Worm (Caenorhabditis elegans) whole organism, young adult: ENCODE results near the gene ncam-1.
A peak's percentile ranks its signal among the peaks of the same experiment; 100 is the strongest.

Experiments used
- B0261.1 ChIP-seq: sonication (generic microtip); optimal IDR thresholded peaks from 2 replicates; lab custom pipeline; 2016; ENCODE audit warnings: mild to moderate bottlenecking, missing genetic modification characterization, moderate library complexity, missing compliant biosample characterization
- C06A6.2 ChIP-seq: fragments of 200-800 bp; sonication (Bioruptor generic); conservative IDR thresholded peaks from 2 replicates; pipeline ENCODE4 v1.3.6; 2022; ENCODE audit warnings: missing genetic modification characterization, missing compliant biosample characterization
- F37B4.10 ChIP-seq: fragments of 200-800 bp; sonication (Bioruptor generic); IDR thresholded peaks from 2 replicates; pipeline ENCODE4 v1.3.6; 2022; ENCODE audit warnings: missing genetic modification characterization, missing compliant biosample characterization
- K12H6.12 ChIP-seq: fragments of 200-800 bp; sonication (Bioruptor generic); optimal IDR thresholded peaks from 2 replicates; lab custom pipeline; 2018; ENCODE audit warnings: mild to moderate bottlenecking, missing genetic modification characterization, missing compliant biosample characterization
- T07F8.4 ChIP-seq: sonication (generic microtip); optimal IDR thresholded peaks from 2 replicates; lab custom pipeline; 2016; ENCODE audit warnings: mild to moderate bottlenecking, missing genetic modification characterization, moderate library complexity, missing compliant biosample characterization
- Y53G8AR.9 ChIP-seq: fragments of 200-800 bp; sonication (Bioruptor generic); conservative IDR thresholded peaks from 2 replicates; pipeline ENCODE4 v1.3.6; 2022; ENCODE audit warnings: missing genetic modification reagents, missing genetic modification characterization, missing compliant biosample characterization
- ZK185.1 ChIP-seq: sonication (generic microtip); optimal IDR thresholded peaks from 2 replicates; lab custom pipeline; 2016; ENCODE audit warnings: mild to moderate bottlenecking, missing genetic modification characterization, missing compliant biosample characterization; ENCODE audit not compliant: poor library complexity, severe bottlenecking
- aptf-3 ChIP-seq: fragments of 200-800 bp; sonication (Bioruptor generic); IDR thresholded peaks from 2 replicates; pipeline ENCODE4 v1.3.6; 2022; ENCODE audit warnings: missing genetic modification characterization, missing compliant biosample characterization
- bed-2 ChIP-seq: fragments of 200-800 bp; sonication (Bioruptor generic); IDR thresholded peaks from 2 replicates; pipeline ENCODE4 v1.3.6; 2022; ENCODE audit warnings: missing genetic modification reagents, missing genetic modification characterization, missing compliant biosample characterization
- cebp-1 ChIP-seq, 2 experiments: fragments of 200-800 bp in 1 of 2; sonication (Bioruptor generic) in 1 of 2; sonication (generic microtip) in 1 of 2; IDR thresholded peaks in 1 of 2; optimal IDR thresholded peaks in 1 of 2; 2 replicates each; pipeline versions ENCODE4 v1.3.6 to Lab custom; 2017 to 2022; ENCODE audit warnings: missing compliant biosample characterization in 2 of 2, missing genetic modification characterization in 2 of 2, mild to moderate bottlenecking in 1 of 2, missing genetic modification reagents in 1 of 2, moderate library complexity in 1 of 2
- ceh-40 ChIP-seq: fragments of 200-800 bp; sonication (Bioruptor generic); IDR thresholded peaks from 2 replicates; pipeline ENCODE4 v1.3.6; 2022; ENCODE audit warnings: missing genetic modification characterization, missing compliant biosample characterization
- ceh-79 ChIP-seq: sonication (generic microtip); optimal IDR thresholded peaks from 2 replicates; lab custom pipeline; 2017; ENCODE audit warnings: mild to moderate bottlenecking, missing genetic modification characterization, missing compliant biosample characterization
- ceh-91 ChIP-seq: fragments of 200-800 bp; sonication (Bioruptor generic); IDR thresholded peaks from 2 replicates; pipeline ENCODE4 v1.3.6; 2022; ENCODE audit warnings: missing genetic modification reagents, missing genetic modification characterization, missing compliant biosample characterization
- ekl-4 ChIP-seq: fragments of 200-800 bp; sonication (Bioruptor generic); IDR thresholded peaks from 2 replicates; pipeline ENCODE4 v1.3.6; 2022; ENCODE audit warnings: missing genetic modification reagents, missing genetic modification characterization, missing compliant biosample characterization
- gei-17 ChIP-seq: fragments of 200-800 bp; sonication (Bioruptor generic); optimal IDR thresholded peaks from 2 replicates; lab custom pipeline; 2018; ENCODE audit warnings: mild to moderate bottlenecking, missing genetic modification characterization, missing compliant biosample characterization
- hlh-12 ChIP-seq: sonication (generic microtip); optimal IDR thresholded peaks from 2 replicates; lab custom pipeline; 2016; ENCODE audit warnings: missing genetic modification characterization, missing compliant biosample characterization
- hlh-26 ChIP-seq: fragments of 200-800 bp; sonication (Bioruptor generic); conservative IDR thresholded peaks from 2 replicates; pipeline ENCODE4 v1.3.6; 2022; ENCODE audit warnings: missing genetic modification reagents, missing genetic modification characterization, missing compliant biosample characterization
- hmg-1.2 ChIP-seq: fragments of 200-800 bp; sonication (Bioruptor generic); IDR thresholded peaks from 2 replicates; pipeline ENCODE4 v1.3.6; 2022; ENCODE audit warnings: missing genetic modification reagents, missing genetic modification characterization, missing compliant biosample characterization
- lag-1 ChIP-seq: fragments of 200-800 bp; sonication (Bioruptor generic); IDR thresholded peaks from 2 replicates; pipeline ENCODE4 v1.3.6; 2022; ENCODE audit warnings: missing genetic modification reagents, missing genetic modification characterization, missing compliant biosample characterization
- let-607 ChIP-seq, 2 experiments: fragments of 200-800 bp in 1 of 2; sonication (Bioruptor generic) in 1 of 2; sonication (generic microtip) in 1 of 2; optimal IDR thresholded peaks; 2 replicates each; lab custom pipeline; 2016 to 2018; ENCODE audit warnings: mild to moderate bottlenecking in 2 of 2, missing compliant biosample characterization in 2 of 2, missing genetic modification characterization in 2 of 2, moderate library complexity in 2 of 2, missing genotype in 1 of 2
- lin-35 ChIP-seq, 3 experiments: fragments of 150-350 bp in 2 of 3; sonication (generic microtip) in 1 of 3; optimal IDR thresholded peaks; 2 replicates each; lab custom pipeline; 2014 to 2018; ENCODE audit warnings: missing biosample characterization in 3 of 3, missing genetic modification characterization in 3 of 3, missing genetic modification reagents in 3 of 3
- lsy-27 ChIP-seq: sonication (generic microtip); optimal IDR thresholded peaks from 2 replicates; lab custom pipeline; 2017; ENCODE audit warnings: missing genetic modification characterization, mild to moderate bottlenecking, missing compliant biosample characterization, antibody characterized with exemption, missing genotype, borderline replicate concordance; ENCODE audit not compliant: insufficient read depth
- mel-28 ChIP-seq: sonication (generic microtip); optimal IDR thresholded peaks from 2 replicates; lab custom pipeline; 2016; ENCODE audit warnings: borderline replicate concordance, mild to moderate bottlenecking, missing genetic modification characterization, missing compliant biosample characterization
- mxl-1 ChIP-seq: sonication (generic microtip); optimal IDR thresholded peaks from 2 replicates; lab custom pipeline; 2016; ENCODE audit warnings: missing genetic modification characterization, missing compliant biosample characterization
- nfya-1 ChIP-seq: sonication (generic microtip); optimal IDR thresholded peaks from 2 replicates; lab custom pipeline; 2017; ENCODE audit warnings: antibody characterized with exemption, missing compliant biosample characterization, missing genetic modification characterization, borderline replicate concordance; ENCODE audit not compliant: insufficient read depth
- nhr-80 ChIP-seq: sonication (generic microtip); optimal IDR thresholded peaks from 2 replicates; lab custom pipeline; 2016; ENCODE audit warnings: missing genetic modification characterization, missing compliant biosample characterization
- nhr-90 ChIP-seq: sonication (generic microtip); optimal IDR thresholded peaks from 2 replicates; lab custom pipeline; 2016; ENCODE audit warnings: missing genotype, mild to moderate bottlenecking, missing genetic modification characterization, missing compliant biosample characterization
- rpc-1 ChIP-seq, 2 experiments: fragments of 150-350 bp in 1 of 2; sonication (generic microtip) in 1 of 2; optimal IDR thresholded peaks; 2 replicates each; lab custom pipeline; 2014 to 2018; ENCODE audit warnings: missing biosample characterization in 1 of 2, missing genetic modification characterization in 1 of 2, missing genetic modification reagents in 1 of 2, missing genotype in 1 of 2
- sdz-38 ChIP-seq: sonication (generic microtip); optimal IDR thresholded peaks from 2 replicates; lab custom pipeline; 2016; ENCODE audit warnings: missing genotype, missing genetic modification characterization, missing compliant biosample characterization
- snpc-1.1 ChIP-seq: sonication (generic microtip); optimal IDR thresholded peaks from 2 replicates; lab custom pipeline; 2017; ENCODE audit warnings: missing genetic modification characterization, mild to moderate bottlenecking, missing compliant biosample characterization, antibody characterized with exemption, moderate library complexity, missing genotype, missing genetic modification reagents; ENCODE audit not compliant: insufficient read depth
- snpc-4 ChIP-seq, 5 experiments: fragments of 150-350 bp in 1 of 5; sonication (generic microtip) in 4 of 5; optimal IDR thresholded peaks; 2 replicates each; lab custom pipeline; 2014 to 2018; ENCODE audit warnings: missing genetic modification characterization in 5 of 5, missing biosample characterization in 3 of 5, antibody characterized with exemption in 2 of 5, mild to moderate bottlenecking in 2 of 5, missing compliant biosample characterization in 2 of 5, missing genotype in 2 of 5, moderate library complexity in 2 of 5, missing genetic modification reagents in 1 of 5
- somi-1 ChIP-seq: fragments of 200-800 bp; sonication (Bioruptor generic); optimal IDR thresholded peaks from 2 replicates; lab custom pipeline; 2018; ENCODE audit warnings: mild to moderate bottlenecking, missing genetic modification characterization, missing compliant biosample characterization
- ztf-18 ChIP-seq: sonication (generic microtip); optimal IDR thresholded peaks from 2 replicates; lab custom pipeline; 2016; ENCODE audit warnings: missing genotype, mild to moderate bottlenecking, missing genetic modification characterization, missing compliant biosample characterization
- ztf-3 ChIP-seq: fragments of 200-800 bp; sonication (Bioruptor generic); optimal IDR thresholded peaks from 2 replicates; lab custom pipeline; 2018; ENCODE audit warnings: mild to moderate bottlenecking, missing genetic modification characterization, missing compliant biosample characterization

The ncam-1 gene

DNA sequence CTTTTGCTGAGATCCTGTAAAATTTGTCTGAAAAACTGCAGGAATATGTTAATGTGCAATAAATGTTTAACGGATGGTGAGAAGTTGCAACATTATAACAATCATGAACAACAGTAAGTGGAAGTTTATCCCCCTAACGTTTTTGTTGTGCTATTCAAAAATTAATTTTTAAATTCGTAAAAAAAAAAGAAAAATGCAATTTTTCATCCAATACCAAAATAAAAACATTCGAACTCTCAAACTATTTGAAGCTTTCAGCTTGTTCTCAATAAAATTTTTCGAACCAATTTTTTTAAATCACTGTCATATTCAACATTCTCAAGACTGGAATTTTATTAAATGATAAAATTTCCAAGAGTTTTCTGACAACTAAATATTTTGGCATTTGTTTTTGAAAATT lies at the start of gene ncam-1:
Gene ncam-1 (plus strand): TSS at position 301 of the 400 bp plus-strand sequence.
- TF ChIP-seq lsy-27 (tag; lab: Kevin White, UChicago) (no peak), hlh-26 (GFP tag; lab: Robert Waterston, UW) (no peak), B0261.1 (tag; lab: Kevin White, UChicago) (no peak), mel-28 (tag; lab: Kevin White, UChicago) (no peak), ztf-18 (tag; lab: Kevin White, UChicago) (no peak), ceh-40 (GFP tag; lab: Robert Waterston, UW) (no peak), aptf-3 (GFP tag; lab: Robert Waterston, UW) (no peak), T07F8.4 (tag; lab: Kevin White, UChicago) (no peak), F37B4.10 (GFP tag; lab: Robert Waterston, UW) (no peak), Y53G8AR.9 (GFP tag; lab: Robert Waterston, UW) (no peak), C06A6.2 (GFP tag; lab: Robert Waterston, UW) (no peak), hlh-12 (no peak), ceh-91 (GFP tag; lab: Robert Waterston, UW) (no peak), ZK185.1 (no peak), sdz-38 (tag; lab: Kevin White, UChicago) (no peak), lin-35 (GFP tag; optimal IDR thresholded peaks at IDR 0.05; lab: Kevin White, UChicago) (no peak)

DNA sequence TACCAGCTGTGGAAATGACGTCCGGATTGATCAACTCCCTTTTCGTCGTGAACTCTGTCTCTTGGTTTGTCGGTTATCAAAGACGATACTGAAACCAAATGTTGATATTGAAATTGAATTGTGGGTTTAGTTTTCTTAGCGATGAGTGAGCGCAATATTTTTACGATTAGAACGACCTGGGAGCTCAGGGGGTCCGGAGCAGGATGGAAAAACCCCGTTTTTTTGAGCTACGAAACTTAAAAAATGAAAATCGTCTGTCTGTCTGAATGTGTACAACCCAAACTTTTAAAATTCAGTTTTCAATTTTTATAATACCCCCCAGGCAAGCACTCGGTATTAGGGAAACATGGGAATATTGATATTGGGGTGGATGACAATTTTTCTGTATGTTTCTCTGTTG lies 48.9 kb upstream of the ncam-1 start:
- TF ChIP-seq ztf-3 (GFP tag; lab: Kevin White, UChicago) = no peak
- peak; percentile 21 for TF ChIP-seq nhr-80 (tag; lab: Kevin White, UChicago)

DNA sequence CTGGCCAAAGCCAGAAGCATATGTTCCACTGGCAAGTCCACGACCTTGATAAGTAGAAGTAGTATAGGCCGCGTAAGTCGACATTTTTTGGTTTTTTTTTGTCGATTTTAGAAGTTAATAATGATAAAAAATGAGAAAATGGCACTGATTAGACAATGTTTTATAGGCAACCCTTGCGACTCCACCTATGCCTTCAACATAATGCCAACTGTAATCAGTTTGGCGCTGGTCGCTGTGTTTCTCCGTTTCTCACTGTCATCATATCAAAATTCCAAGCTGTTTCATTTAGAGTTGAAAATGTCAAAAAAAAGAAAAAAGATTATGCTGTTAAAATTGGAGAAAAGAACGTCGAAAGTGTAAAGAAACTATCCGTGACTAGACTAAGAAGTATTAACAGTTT lies 46.1 kb upstream of the ncam-1 start:
- TF ChIP-seq B0261.1 (tag; lab: Kevin White, UChicago) (no peak), cebp-1 (GFP tag; IDR thresholded peaks at IDR 0.05; lab: Robert Waterston, UW) (no peak), cebp-1 (tag; optimal IDR thresholded peaks at IDR 0.05; lab: Kevin White, UChicago) (peak; percentile 2), let-607 (tag; optimal IDR thresholded peaks at IDR 0.05; lab: Kevin White, UChicago) (peak; percentile 80 to 90), ZK185.1 (no peak), nhr-80 (tag; lab: Kevin White, UChicago) (peak; percentile 93)

DNA sequence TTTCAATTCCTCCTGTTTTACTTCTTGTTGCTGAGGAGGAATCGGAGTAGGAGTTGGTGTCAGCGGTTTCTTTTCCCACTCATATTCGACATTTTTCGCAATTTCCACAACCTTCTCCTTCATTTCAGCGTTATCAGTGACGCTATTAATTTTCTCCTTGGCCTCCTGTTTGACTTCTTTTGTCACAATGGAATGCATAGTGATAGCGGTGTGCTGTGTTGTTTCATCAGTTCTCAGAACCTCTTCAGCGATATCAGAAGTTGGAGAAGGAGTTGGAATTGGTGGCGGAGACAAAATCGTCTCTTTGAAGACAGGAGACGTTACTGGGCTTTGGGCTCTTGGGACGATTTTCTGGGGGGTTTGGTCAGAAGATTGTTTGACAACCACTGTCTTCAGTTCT lies 45.2 kb upstream of the ncam-1 start:
- TF ChIP-seq nhr-80 (tag; lab: Kevin White, UChicago) (peak; percentile 63), cebp-1 (GFP tag; IDR thresholded peaks at IDR 0.05; lab: Robert Waterston, UW) (no peak), cebp-1 (tag; optimal IDR thresholded peaks at IDR 0.05; lab: Kevin White, UChicago) (no peak), hmg-1.2 (no peak)

DNA sequence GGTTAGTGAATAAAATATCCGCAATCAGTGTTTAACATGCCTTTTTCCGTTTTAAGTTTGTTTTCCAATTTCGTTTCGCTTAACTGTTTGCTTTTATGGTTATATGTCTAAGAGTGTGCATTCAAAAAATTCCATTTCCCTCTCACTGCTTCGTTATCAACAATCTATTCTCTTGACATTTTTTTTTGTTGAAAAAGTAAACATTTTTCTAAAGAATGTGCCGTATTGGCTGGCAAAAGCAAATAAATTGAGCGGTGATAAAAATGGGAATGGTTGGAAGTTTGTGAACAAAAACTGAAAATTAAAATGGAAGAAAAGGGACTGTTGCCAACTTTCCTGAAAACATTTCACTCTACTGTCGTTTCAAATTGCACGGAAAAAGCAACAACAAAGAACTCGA lies 40.1 kb upstream of the ncam-1 start:
- no peak for TF ChIP-seq nhr-90 (tag; lab: Kevin White, UChicago)
- TF ChIP-seq ceh-79 (tag; lab: Kevin White, UChicago) = no peak
- no peak for TF ChIP-seq mel-28 (tag; lab: Kevin White, UChicago)
- no peak for TF ChIP-seq lag-1 (GFP tag; lab: Robert Waterston, UW)
- TF ChIP-seq snpc-1.1 (tag; lab: Kevin White, UChicago) = no peak
- TF ChIP-seq snpc-4 (GFP tag; optimal IDR thresholded peaks at IDR 0.05; lab: Kevin White, UChicago) = no peak
- TF ChIP-seq snpc-4 (tag; optimal IDR thresholded peaks at IDR 0.05; lab: Kevin White, UChicago) = peak in 1 of 4 experiments; percentile 32
- TF ChIP-seq nfya-1 (tag; lab: Kevin White, UChicago) = no peak
- TF ChIP-seq nhr-80 (tag; lab: Kevin White, UChicago) = peak; percentile 72
- TF ChIP-seq bed-2 (GFP tag; lab: Robert Waterston, UW) = no peak
- no peak for TF ChIP-seq gei-17 (GFP tag; lab: Kevin White, UChicago)
- TF ChIP-seq somi-1 (GFP tag; lab: Kevin White, UChicago) = no peak
- TF ChIP-seq ekl-4 (GFP tag; lab: Robert Waterston, UW) = no peak
- no peak for TF ChIP-seq rpc-1 (optimal IDR thresholded peaks at IDR 0.05; lab: Kevin White, UChicago)
- no peak for TF ChIP-seq rpc-1 (tag; optimal IDR thresholded peaks at IDR 0.05; lab: Kevin White, UChicago)
- TF ChIP-seq K12H6.12 = no peak
- TF ChIP-seq mxl-1 (tag; lab: Kevin White, UChicago) = no peak
